Fruit fly (Drosophila melanogaster): ENCODE data around the gene Mettl14.

Gene Mettl14

DNA sequence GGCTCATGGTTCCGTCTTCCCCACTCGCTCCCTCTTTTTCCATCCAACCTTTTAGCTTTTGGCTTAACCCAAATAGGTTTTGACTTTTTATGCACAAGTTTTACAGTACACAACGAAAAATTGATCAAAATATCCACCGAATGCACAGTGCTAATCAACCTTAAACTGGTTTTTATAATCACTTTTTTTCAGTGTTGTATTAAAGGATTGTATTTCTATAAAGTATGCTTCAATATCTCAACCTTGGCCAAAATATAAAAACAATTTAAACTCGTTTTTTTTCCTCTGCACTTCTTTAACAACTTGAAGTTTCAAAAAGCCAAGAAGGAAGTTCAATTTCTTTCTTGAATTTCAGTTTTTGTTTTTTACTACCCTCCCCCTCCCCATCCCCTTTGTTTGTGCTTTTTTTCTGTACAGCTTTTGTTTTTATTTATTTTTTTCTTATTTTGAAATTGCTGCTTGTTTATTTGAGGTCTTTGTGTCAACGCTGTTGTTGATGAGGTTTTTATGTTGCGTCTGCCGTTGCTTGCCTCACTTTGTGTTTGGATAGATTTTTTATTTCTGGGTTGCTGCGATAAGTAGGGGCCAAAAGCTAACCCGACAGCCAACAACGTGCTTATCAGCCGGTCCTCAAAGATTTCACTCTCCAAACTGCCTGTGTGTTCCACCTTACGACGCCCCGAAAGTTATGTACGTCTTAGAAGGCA is 23.2 kb upstream of the Mettl14 start (continued):
- TF ChIP-seq CG15601 (tag; optimal IDR thresholded peaks at IDR 0.05) (peak; percentile 10), CG6689 (GFP tag; IDR thresholded peaks at IDR 0.05) (no peak), CG11456 (GFP tag; IDR thresholded peaks at IDR 0.05) (no peak), unc-4 (GFP tag; IDR thresholded peaks at IDR 0.05; ENCODE audit: partially characterized antibody) (no peak), CG17328 (GFP tag; IDR thresholded peaks at IDR 0.05) (no peak), B-H2 (GFP tag; optimal IDR thresholded peaks at IDR 0.05) (no peak), CG6272 (GFP tag; IDR thresholded peaks at IDR 0.05) (no peak), CG3847 (GFP tag; IDR thresholded peaks at IDR 0.05) (no peak), CG7786 (GFP tag; optimal IDR thresholded peaks at IDR 0.05) (no peak), Hr51 (GFP tag; optimal IDR thresholded peaks at IDR 0.05) (peak in 1 of 2 experiments; percentile 13), CG3163 (GFP tag; optimal IDR thresholded peaks at IDR 0.05) (no peak), CG30403 (GFP tag; optimal IDR thresholded peaks at IDR 0.05) (peak; percentile 12), CG2129 (GFP tag; IDR thresholded peaks at IDR 0.05; ENCODE audit: partially characterized antibody) (no peak), CG3726 (GFP tag; IDR thresholded peaks at IDR 0.05) (no peak), CG9609 (GFP tag; optimal IDR thresholded peaks at IDR 0.05) (no peak), CG4282 (GFP tag; optimal IDR thresholded peaks at IDR 0.05) (no peak), CTCF (GFP tag; optimal IDR thresholded peaks at IDR 0.05) (no peak), CG10979 (tag; optimal IDR thresholded peaks at IDR 0.05) (peak; percentile 29), crp (GFP tag; optimal IDR thresholded peaks at IDR 0.05) (no peak), CG2120 (GFP tag; optimal IDR thresholded peaks at IDR 0.05) (no peak), CG12104 (GFP tag; optimal IDR thresholded peaks at IDR 0.05) (no peak), ATbp (GFP tag; optimal IDR thresholded peaks at IDR 0.05) (peak; percentile 80), Neu2 (GFP tag; optimal IDR thresholded peaks at IDR 0.05; ENCODE audit: borderline replicate concordance) (no peak), CG4820 (GFP tag; optimal IDR thresholded peaks at IDR 0.05) (no peak), slbo (GFP tag; IDR thresholded peaks at IDR 0.05) (no peak), Nf-YC (tag; optimal IDR thresholded peaks at IDR 0.05) (no peak), ssp (GFP tag; IDR thresholded peaks at IDR 0.05) (no peak), MTF-1 (GFP tag; optimal IDR thresholded peaks at IDR 0.05; ENCODE audit: borderline replicate concordance) (no peak), Ets97D (GFP tag; optimal IDR thresholded peaks at IDR 0.05) (no peak), insv (GFP tag; optimal IDR thresholded peaks at IDR 0.05) (no peak), ERR (GFP tag; optimal IDR thresholded peaks at IDR 0.05) (no peak), cwo (GFP tag; optimal IDR thresholded peaks at IDR 0.05) (no peak), lilli (GFP tag; optimal IDR thresholded peaks at IDR 0.05) (no peak), Camta (GFP tag; optimal IDR thresholded peaks at IDR 0.05) (no peak), CG30020 (tag; optimal IDR thresholded peaks at IDR 0.05) (no peak), dimm (GFP tag; IDR thresholded peaks at IDR 0.05) (no peak), BEAF-32 (GFP tag; optimal IDR thresholded peaks at IDR 0.05) (no peak), Atf3 (GFP tag; optimal IDR thresholded peaks at IDR 0.05) (no peak), H2.0 (GFP tag; IDR thresholded peaks at IDR 0.05) (no peak), sens-2 (GFP tag; IDR thresholded peaks at IDR 0.05) (no peak), NFAT (GFP tag; IDR thresholded peaks at IDR 0.05) (no peak), lab (GFP tag; optimal IDR thresholded peaks at IDR 0.05) (peak; percentile 27), CG2875 (GFP tag; optimal IDR thresholded peaks at IDR 0.05) (no peak), CG7963 (GFP tag; IDR thresholded peaks at IDR 0.05; ENCODE audit: partially characterized antibody) (no peak), ttk (GFP tag; IDR thresholded peaks at IDR 0.05) (no peak), CG2199 (GFP tag; IDR thresholded peaks at IDR 0.05) (no peak), yki (optimal IDR thresholded peaks at IDR 0.05) (no peak), ac (GFP tag; optimal IDR thresholded peaks at IDR 0.05) (no peak), CG17361 (GFP tag; IDR thresholded peaks at IDR 0.05) (0 out of 3 replicates have a peak, but pooled peaks have one; percentile 20), CG1602 (GFP tag; optimal IDR thresholded peaks at IDR 0.05) (no peak), CG6683 (GFP tag; optimal IDR thresholded peaks at IDR 0.05) (no peak)
